Fruit fly (Drosophila melanogaster) whole organism, embryonic: ENCODE results near the gene Grip75.

ENCODE experiments used
- Atf3 ChIP-seq: fragments of 200-800 bp; sonication (Bioruptor generic); optimal IDR thresholded peaks from 3 replicates; lab custom pipeline; 2016; ENCODE audit warnings: missing biosample characterization, missing genetic modification characterization
- CG10209 ChIP-seq: fragments of 200-800 bp; sonication (Bioruptor generic); optimal IDR thresholded peaks from 3 replicates; lab custom pipeline; 2017; ENCODE audit warnings: missing biosample characterization, mild to moderate bottlenecking, missing genetic modification characterization, missing genetic modification reagents
- CG10543 ChIP-seq: fragments of 200-800 bp; sonication (Bioruptor generic); optimal IDR thresholded peaks from 3 replicates; lab custom pipeline; 2017; ENCODE audit warnings: missing biosample characterization, mild to moderate bottlenecking, missing genetic modification characterization, moderate library complexity
- CG10654 ChIP-seq: fragments of 200-800 bp; sonication (Bioruptor generic); optimal IDR thresholded peaks from 2 replicates; lab custom pipeline; 2016; ENCODE audit warnings: missing biosample characterization, missing genetic modification characterization
- CG10979 ChIP-seq: fragments of 200-800 bp; sonication (Bioruptor generic); optimal IDR thresholded peaks from 2 replicates; lab custom pipeline; 2018; ENCODE audit warnings: missing biosample characterization, mild to moderate bottlenecking, missing genetic modification characterization, moderate library complexity
- CG11085 ChIP-seq: fragments of 200-800 bp; sonication (Bioruptor generic); IDR thresholded peaks from 2 replicates; pipeline ENCODE4 v1.3.6; 2022; ENCODE audit warnings: missing biosample characterization, missing genetic modification characterization
- CG11504 ChIP-seq: fragments of 200-800 bp; sonication (Bioruptor generic); optimal IDR thresholded peaks from 3 replicates; lab custom pipeline; 2019; ENCODE audit warnings: missing biosample characterization, mild to moderate bottlenecking, missing genetic modification characterization, moderate library complexity
- CG13424 ChIP-seq: fragments of 200-800 bp; sonication (Bioruptor generic); optimal IDR thresholded peaks from 2 replicates; lab custom pipeline; 2019; ENCODE audit warnings: missing biosample characterization, mild to moderate bottlenecking, missing genetic modification characterization, moderate library complexity
- CG14710 ChIP-seq: fragments of 200-800 bp; sonication (Bioruptor generic); optimal IDR thresholded peaks from 3 replicates; lab custom pipeline; 2019; ENCODE audit warnings: missing biosample characterization, mild to moderate bottlenecking, missing genetic modification characterization, moderate library complexity
- CG1529 ChIP-seq: fragments of 200-800 bp; sonication (Bioruptor generic); optimal IDR thresholded peaks from 3 replicates; lab custom pipeline; 2018; ENCODE audit warnings: missing biosample characterization, missing genetic modification characterization
- CG17328 ChIP-seq: fragments of 200-800 bp; sonication (Bioruptor generic); IDR thresholded peaks from 2 replicates; pipeline ENCODE4 v1.3.6; 2022; ENCODE audit warnings: missing biosample characterization, missing genetic modification characterization
- CG17612 ChIP-seq: fragments of 200-800 bp; sonication (Bioruptor generic); IDR thresholded peaks from 2 replicates; pipeline ENCODE4 v1.3.6; 2022; ENCODE audit warnings: missing biosample characterization, missing genetic modification characterization
- CG17912 ChIP-seq: fragments of 200-800 bp; sonication (Bioruptor generic); optimal IDR thresholded peaks from 2 replicates; lab custom pipeline; 2018; ENCODE audit warnings: missing biosample characterization, mild to moderate bottlenecking, missing genetic modification characterization
- CG2129 ChIP-seq: fragments of 200-800 bp; sonication (Bioruptor generic); IDR thresholded peaks from 2 replicates; pipeline ENCODE4 v1.3.6; 2022; ENCODE audit warnings: missing biosample characterization, missing genetic modification characterization; ENCODE audit not compliant: partially characterized antibody
- CG30020 ChIP-seq: fragments of 200-800 bp; optimal IDR thresholded peaks from 2 replicates; lab custom pipeline; 2019; ENCODE audit warnings: missing biosample characterization, mild to moderate bottlenecking, missing genetic modification characterization, moderate library complexity
- CG4707 ChIP-seq: fragments of 200-800 bp; sonication (Bioruptor generic); optimal IDR thresholded peaks from 2 replicates; lab custom pipeline; 2018; ENCODE audit warnings: missing biosample characterization, mild to moderate bottlenecking, missing genetic modification characterization, moderate library complexity
- CG4854 ChIP-seq: fragments of 200-800 bp; sonication (Bioruptor generic); optimal IDR thresholded peaks from 2 replicates; lab custom pipeline; 2016; ENCODE audit warnings: missing biosample characterization, missing genetic modification characterization, inconsistent platforms
- CG6813 ChIP-seq: fragments of 200-800 bp; sonication (Bioruptor generic); optimal IDR thresholded peaks from 2 replicates; lab custom pipeline; 2017; ENCODE audit warnings: missing biosample characterization, missing genetic modification characterization, mild to moderate bottlenecking, moderate library complexity, missing genetic modification reagents
- CG7357 ChIP-seq: fragments of 200-800 bp; sonication (Bioruptor generic); IDR thresholded peaks from 3 replicates; pipeline ENCODE4 v1.3.6; 2022; ENCODE audit warnings: missing biosample characterization, missing genetic modification characterization
- CG7556 ChIP-seq: fragments of 200-800 bp; sonication (Bioruptor generic); optimal IDR thresholded peaks from 2 replicates; lab custom pipeline; 2017; ENCODE audit warnings: missing biosample characterization, mild to moderate bottlenecking, missing genetic modification characterization
- CG8089 ChIP-seq: fragments of 200-800 bp; sonication (Bioruptor generic); optimal IDR thresholded peaks from 3 replicates; lab custom pipeline; 2016; ENCODE audit warnings: missing biosample characterization, missing genetic modification characterization
- CG8765 ChIP-seq: fragments of 200-800 bp; sonication (Bioruptor generic); IDR thresholded peaks from 2 replicates; pipeline ENCODE4 v1.3.6; 2022; ENCODE audit warnings: missing biosample characterization, missing genetic modification characterization
- CG9727 ChIP-seq: fragments of 200-800 bp; sonication (Bioruptor generic); optimal IDR thresholded peaks from 3 replicates; lab custom pipeline; 2017; ENCODE audit warnings: missing biosample characterization, mild to moderate bottlenecking, missing genetic modification characterization
- CkIIα-i1 ChIP-seq: fragments of 200-800 bp; sonication (Bioruptor generic); IDR thresholded peaks from 2 replicates; pipeline ENCODE4 v1.3.6; 2022; ENCODE audit warnings: missing biosample characterization, missing genetic modification characterization
- Dip2 ChIP-seq: fragments of 200-800 bp; sonication (Bioruptor generic); IDR thresholded peaks from 2 replicates; pipeline ENCODE4 v1.3.6; 2022; ENCODE audit warnings: missing biosample characterization, missing genetic modification characterization
- Drgx ChIP-seq: fragments of 200-800 bp; sonication (Bioruptor generic); IDR thresholded peaks from 2 replicates; pipeline ENCODE4 v1.3.6; 2022; ENCODE audit warnings: missing biosample characterization, missing genetic modification characterization
- Fer1 ChIP-seq: fragments of 200-800 bp; sonication (Bioruptor generic); optimal IDR thresholded peaks from 2 replicates; lab custom pipeline; 2017; ENCODE audit warnings: missing biosample characterization, mild to moderate bottlenecking, missing genetic modification characterization
- H2.0 ChIP-seq: fragments of 200-800 bp; sonication (Bioruptor generic); IDR thresholded peaks from 2 replicates; pipeline ENCODE4 v1.3.6; 2022; ENCODE audit warnings: missing biosample characterization, missing genetic modification characterization
- HHEX ChIP-seq: fragments of 200-800 bp; sonication (Bioruptor generic); optimal IDR thresholded peaks from 3 replicates; lab custom pipeline; 2017; ENCODE audit warnings: missing biosample characterization, mild to moderate bottlenecking, missing genetic modification characterization, missing genetic modification reagents
- Hmx ChIP-seq: fragments of 200-800 bp; sonication (Bioruptor generic); optimal IDR thresholded peaks from 2 replicates; lab custom pipeline; 2016; ENCODE audit warnings: missing biosample characterization, missing genetic modification characterization
- Oaz ChIP-seq: fragments of 200-800 bp; sonication (Bioruptor generic); IDR thresholded peaks from 2 replicates; pipeline ENCODE4 v1.3.6; 2022; ENCODE audit warnings: missing biosample characterization, missing genetic modification characterization
- Stat92E ChIP-seq, 3 experiments: fragments of >200 bp in 2 of 3; fragments of 200-800 bp in 1 of 3; sonication (Bioruptor generic) in 1 of 3; optimal IDR thresholded peaks; 2 replicates each; lab custom pipeline; 2017 to 2019; ENCODE audit warnings: missing biosample characterization in 3 of 3, missing genetic modification characterization in 3 of 3, mild to moderate bottlenecking in 1 of 3, moderate library complexity in 1 of 3
- Xbp1 ChIP-seq: fragments of 200-800 bp; sonication (Bioruptor generic); optimal IDR thresholded peaks from 3 replicates; lab custom pipeline; 2016; ENCODE audit warnings: missing biosample characterization, mild to moderate bottlenecking, missing genetic modification characterization
- aop ChIP-seq: fragments of 200-800 bp; sonication (Bioruptor generic); IDR thresholded peaks from 2 replicates; pipeline ENCODE4 v1.3.6; 2022; ENCODE audit warnings: missing biosample characterization, missing genetic modification characterization
- ci ChIP-seq: fragments of 200-800 bp; sonication (Bioruptor generic); IDR thresholded peaks from 3 replicates; pipeline ENCODE4 v1.3.6; 2022; ENCODE audit warnings: missing biosample characterization, missing genetic modification characterization
- crol ChIP-seq: fragments of 200-800 bp; sonication (Bioruptor generic); IDR thresholded peaks from 2 replicates; pipeline ENCODE4 v1.3.6; 2022; ENCODE audit warnings: missing biosample characterization, missing genetic modification characterization
- danr ChIP-seq: fragments of 200-800 bp; sonication (Bioruptor generic); IDR thresholded peaks from 2 replicates; pipeline ENCODE4 v1.3.6; 2022; ENCODE audit warnings: missing biosample characterization, missing genetic modification characterization
- dati ChIP-seq: fragments of 200-800 bp; sonication (Bioruptor generic); IDR thresholded peaks from 2 replicates; pipeline ENCODE4 v1.3.6; 2022; ENCODE audit warnings: missing biosample characterization, missing genetic modification characterization
- dm ChIP-seq: fragments of 200-800 bp; sonication (Bioruptor generic); optimal IDR thresholded peaks from 3 replicates; lab custom pipeline; 2016; ENCODE audit warnings: missing biosample characterization, missing genetic modification characterization
- fru ChIP-seq: fragments of >200 bp; optimal IDR thresholded peaks from 2 replicates; lab custom pipeline; 2017
- gem ChIP-seq: fragments of 200-800 bp; sonication (Bioruptor generic); optimal IDR thresholded peaks from 2 replicates; lab custom pipeline; 2019; ENCODE audit warnings: missing biosample characterization, mild to moderate bottlenecking, missing genetic modification characterization, moderate library complexity
- hb ChIP-seq: fragments of 200-800 bp; sonication (Bioruptor generic); IDR thresholded peaks from 3 replicates; pipeline ENCODE4 v1.3.6; 2022; ENCODE audit warnings: missing biosample characterization, missing genetic modification characterization; ENCODE audit not compliant: partially characterized antibody
- her ChIP-seq: fragments of 200-800 bp; sonication (Bioruptor generic); optimal IDR thresholded peaks from 2 replicates; lab custom pipeline; 2016; ENCODE audit warnings: missing biosample characterization, missing genetic modification characterization
- kay ChIP-seq: fragments of 200-800 bp; sonication (Bioruptor generic); optimal IDR thresholded peaks from 2 replicates; lab custom pipeline; 2016; ENCODE audit warnings: missing biosample characterization, missing genetic modification characterization
- lbe ChIP-seq: fragments of 200-800 bp; sonication (Bioruptor generic); optimal IDR thresholded peaks from 2 replicates; lab custom pipeline; 2016; ENCODE audit warnings: missing biosample characterization, mild to moderate bottlenecking, missing genetic modification characterization
- ranshi ChIP-seq: fragments of 200-800 bp; sonication (Bioruptor generic); IDR thresholded peaks from 2 replicates; pipeline ENCODE4 v1.3.6; 2022; ENCODE audit warnings: missing biosample characterization, missing genetic modification characterization
- tll ChIP-seq, 2 experiments: fragments of 200-800 bp in 1 of 2; fragments of >200 bp in 1 of 2; sonication (Bioruptor generic) in 1 of 2; optimal IDR thresholded peaks; 2 replicates each; lab custom pipeline; 2017 to 2019; ENCODE audit warnings: missing biosample characterization in 2 of 2, missing genetic modification characterization in 2 of 2, mild to moderate bottlenecking in 1 of 2, moderate library complexity in 1 of 2
- tup ChIP-seq: fragments of 200-800 bp; sonication (Bioruptor generic); optimal IDR thresholded peaks from 2 replicates; lab custom pipeline; 2016; ENCODE audit warnings: missing biosample characterization, mild to moderate bottlenecking, missing genetic modification characterization, moderate library complexity
- twi ChIP-seq: fragments of 200-800 bp; optimal IDR thresholded peaks from 2 replicates; lab custom pipeline; 2019; ENCODE audit warnings: missing biosample characterization, mild to moderate bottlenecking, missing genetic modification characterization, moderate library complexity
- wek ChIP-seq: fragments of 200-800 bp; sonication (Bioruptor generic); optimal IDR thresholded peaks from 3 replicates; lab custom pipeline; 2018; ENCODE audit warnings: missing biosample characterization, mild to moderate bottlenecking, missing genetic modification characterization, moderate library complexity

The Grip75 gene

DNA sequence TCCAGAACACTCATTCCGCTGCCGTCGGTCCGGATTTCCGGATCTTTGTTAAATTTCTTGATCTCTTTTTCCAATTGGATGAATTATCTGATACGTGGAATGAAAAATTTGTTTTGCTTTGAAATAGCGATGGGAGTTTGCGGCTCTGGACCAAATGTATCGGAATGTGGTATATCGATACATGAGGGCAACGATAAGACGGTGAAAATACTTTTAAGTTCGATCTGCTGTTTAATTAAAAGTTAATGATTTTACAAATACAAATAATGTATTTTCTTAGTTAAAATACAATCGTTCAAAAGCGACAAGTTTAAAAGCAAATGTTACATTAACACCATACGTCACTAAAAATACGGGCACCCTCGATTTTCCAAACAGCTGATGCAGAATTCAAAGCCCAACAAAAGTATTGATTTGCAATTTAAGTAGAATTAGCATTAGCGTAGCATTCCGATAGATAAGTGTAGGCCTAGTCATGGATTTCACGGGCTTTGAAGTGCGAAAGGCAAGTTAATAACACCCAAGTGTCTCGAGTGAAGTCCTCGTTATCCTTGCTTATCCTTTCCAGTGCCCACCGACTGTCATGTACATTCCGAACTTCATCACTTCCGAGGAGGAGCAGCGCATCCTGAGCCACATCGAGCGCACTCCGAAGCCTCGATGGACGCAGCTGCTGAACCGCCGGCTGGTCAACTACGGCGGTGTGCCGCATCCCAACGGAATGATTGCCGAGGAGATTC is 5.6 kb downstream of the Grip75 start, which contains the start of the genes Cog4 and CG6144 (continued):
- TF ChIP-seq danr (GFP tag; lab: Robert Waterston, UW) (no peak), CG2129 (GFP tag; lab: Robert Waterston, UW) (peak; percentile 63), Fer1 (GFP tag; lab: Kevin White, UChicago) (no peak), CkIIα-i1 (GFP tag; lab: Robert Waterston, UW) (no peak), lbe (GFP tag; lab: Kevin White, UChicago) (no peak), CG17612 (no peak), CG10209 (GFP tag; lab: Kevin White, UChicago) (no peak), CG4854 (GFP tag; lab: Kevin White, UChicago) (no peak), Dip2 (GFP tag; lab: Robert Waterston, UW) (no peak), tup (GFP tag; lab: Kevin White, UChicago) (no peak), CG8765 (GFP tag; lab: Robert Waterston, UW) (no peak), dm (GFP tag; lab: Kevin White, UChicago) (no peak), Xbp1 (peak; percentile 37), CG10979 (tag; lab: Kevin White, UChicago) (peak; percentile 14), fru (lab: Kevin White, UChicago) (no peak), CG6813 (GFP tag; lab: Kevin White, UChicago) (no peak), twi (tag; lab: Kevin White, UChicago) (no peak), CG9727 (GFP tag; lab: Kevin White, UChicago) (no peak), CG7357 (GFP tag; lab: Robert Waterston, UW) (no peak), CG30020 (tag; lab: Kevin White, UChicago) (peak; percentile 65), kay (GFP tag; lab: Kevin White, UChicago) (peak; percentile 30), tll (GFP tag; optimal IDR thresholded peaks at IDR 0.05; lab: Kevin White, UChicago) (peak in 1 of 2 experiments; percentile 78), Atf3 (GFP tag; lab: Kevin White, UChicago) (no peak), CG11504 (tag; lab: Kevin White, UChicago) (no peak), CG8089 (GFP tag; lab: Kevin White, UChicago) (no peak), HHEX (GFP tag; lab: Kevin White, UChicago) (no peak), CG11085 (no peak), Stat92E (GFP tag; optimal IDR thresholded peaks at IDR 0.05; lab: Kevin White, UChicago) (no peak), CG4707 (GFP tag; lab: Kevin White, UChicago) (no peak), CG1529 (no peak), CG10543 (GFP tag; lab: Kevin White, UChicago) (no peak), her (GFP tag; lab: Kevin White, UChicago) (no peak), dati (GFP tag; lab: Robert Waterston, UW) (no peak), crol (GFP tag; lab: Robert Waterston, UW) (no peak), CG13424 (tag; lab: Kevin White, UChicago) (peak; percentile 30), CG17328 (GFP tag; lab: Robert Waterston, UW) (no peak), CG7556 (GFP tag; lab: Kevin White, UChicago) (no peak), Drgx (no peak), gem (no peak), Oaz (GFP tag; lab: Robert Waterston, UW) (no peak), H2.0 (GFP tag; lab: Robert Waterston, UW) (no peak), hb (GFP tag; lab: Robert Waterston, UW) (peak; percentile 27; the same call in 2 of the 3 replicates), CG17912 (GFP tag; lab: Kevin White, UChicago) (no peak), CG14710 (tag; lab: Kevin White, UChicago) (peak; percentile 61), aop (GFP tag; lab: Robert Waterston, UW) (no peak), Hmx (GFP tag; lab: Kevin White, UChicago) (peak; percentile 41), ci (GFP tag; lab: Robert Waterston, UW) (0 out of 3 replicates have a peak, but pooled peaks have one; percentile 34), wek (GFP tag; lab: Kevin White, UChicago) (no peak), ranshi (GFP tag; lab: Robert Waterston, UW) (peak; percentile 82; the same call in 1 of the 2 replicates), CG10654 (GFP tag; lab: Kevin White, UChicago) (no peak)
